Worm (Caenorhabditis elegans) whole organism, L4 larva: ENCODE data around the gene T04C12.9.

Source experiments
- ceh-44 ChIP-seq: fragments of 200-800 bp; sonication (Bioruptor generic); IDR thresholded peaks from 2 replicates; pipeline ENCODE4 v1.3.6; 2022; ENCODE audit warnings: missing genetic modification reagents, missing genetic modification characterization, missing compliant biosample characterization
- nhr-111 ChIP-seq: fragments of 200-800 bp; sonication (Bioruptor generic); optimal IDR thresholded peaks from 2 replicates; lab custom pipeline; 2018; ENCODE audit warnings: mild to moderate bottlenecking, missing genetic modification characterization, missing compliant biosample characterization

DNA sequence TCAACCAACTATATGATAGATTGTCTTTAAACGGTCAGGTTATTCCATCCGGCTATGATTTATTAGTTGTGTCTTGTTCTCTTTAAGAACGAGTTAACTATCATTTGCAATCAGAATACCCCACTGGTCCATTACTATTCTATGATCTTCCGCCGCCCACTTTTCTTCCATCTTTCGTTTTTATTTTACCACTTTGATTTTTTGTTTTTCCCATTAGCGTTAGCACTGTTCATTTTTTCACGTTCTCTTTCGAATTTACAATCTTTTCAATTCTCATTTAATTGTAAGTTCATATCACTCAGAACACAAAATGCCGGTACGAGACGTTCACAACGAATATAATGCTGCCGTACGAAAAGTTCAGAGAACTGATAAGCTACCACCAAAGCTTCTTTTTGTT, 9.2 kb downstream of the T04C12.9 start, which contains the start of gene T04C12.7:
- TF ChIP-seq nhr-111 (GFP tag; lab: Kevin White, UChicago): no peak
- no peak for TF ChIP-seq ceh-44 (GFP tag; lab: Robert Waterston, UW)
